Worm (Caenorhabditis elegans) whole organism, late embryonic: Measurements from ENCODE around the gene K09F6.13.

Experiments
- dve-1 ChIP-seq: sonication (generic microtip); optimal IDR thresholded peaks from 2 replicates; lab custom pipeline; 2017; ENCODE audit warnings: antibody characterized with exemption, mild to moderate bottlenecking, missing genetic modification characterization, missing compliant biosample characterization
- pha-4 ChIP-seq: fragments of 150-350 bp; optimal IDR thresholded peaks from 2 replicates; lab custom pipeline; 2018; ENCODE audit warnings: missing biosample characterization, missing genetic modification reagents, missing genetic modification characterization
- tbx-7 ChIP-seq: sonication (generic microtip); optimal IDR thresholded peaks from 2 replicates; lab custom pipeline; 2016; ENCODE audit warnings: missing genotype, missing genetic modification characterization, missing compliant biosample characterization

DNA sequence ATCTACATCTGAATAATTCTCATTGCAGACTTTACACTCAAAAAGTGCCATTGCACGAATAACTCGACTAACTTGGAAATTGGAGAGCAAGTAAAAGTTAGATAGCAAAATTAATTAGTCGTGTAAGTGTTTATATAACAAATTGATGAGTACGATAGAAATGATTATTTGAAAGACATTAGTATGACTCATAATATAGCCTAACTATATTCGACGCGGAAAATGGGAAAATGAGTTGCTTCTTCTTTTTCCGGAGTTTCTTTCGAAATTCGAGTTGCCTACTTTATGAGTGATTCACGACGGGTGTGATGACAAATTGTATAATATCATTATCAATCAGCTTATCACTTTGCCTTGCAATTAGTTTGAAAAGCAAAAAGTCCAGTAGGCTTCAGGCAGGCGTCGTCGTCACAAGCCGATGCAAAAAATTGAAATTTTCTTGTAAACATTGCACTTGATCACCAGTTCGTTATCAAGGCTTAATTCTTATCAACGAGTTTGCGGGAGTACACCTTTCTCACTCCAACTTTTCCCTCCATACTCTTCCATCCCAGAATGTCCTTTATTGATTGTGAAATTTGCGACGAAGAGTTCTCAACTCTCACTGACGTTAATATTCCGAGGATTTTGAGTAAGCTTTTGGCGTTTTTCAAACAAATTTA is 34.1 kb downstream of the K09F6.13 start, which contains the start of the genes ZK1240.6 and ZK1240.2:
- TF ChIP-seq tbx-7 (tag; lab: Kevin White, UChicago) (no peak), pha-4 (tag; lab: Kevin White, UChicago) (no peak), dve-1 (no peak)
